Worm (Caenorhabditis elegans): ENCODE measurements around the gene asp-19.

ce11 chrV:18772761-18773160 lies 43.6 kb upstream of the asp-19 start, which contains the start of gene clec-257:
- no peak for TF ChIP-seq dao-5 (tag; optimal IDR thresholded peaks at IDR 0.05)
- TF ChIP-seq him-1 (tag; optimal IDR thresholded peaks at IDR 0.05), result no peak
- TF ChIP-seq W03F9.2 (tag; optimal IDR thresholded peaks at IDR 0.05), result no peak

All from whole organism, L4/young adult.